Worm (Caenorhabditis elegans) whole organism, dauer: ENCODE data around the gene tofu-7.

Experiments used
- unc-62 ChIP-seq: sonication (generic microtip); optimal IDR thresholded peaks from 2 replicates; lab custom pipeline; 2017; ENCODE audit warnings: missing biosample characterization, missing genetic modification reagents, missing genetic modification characterization

Gene tofu-7

DNA sequence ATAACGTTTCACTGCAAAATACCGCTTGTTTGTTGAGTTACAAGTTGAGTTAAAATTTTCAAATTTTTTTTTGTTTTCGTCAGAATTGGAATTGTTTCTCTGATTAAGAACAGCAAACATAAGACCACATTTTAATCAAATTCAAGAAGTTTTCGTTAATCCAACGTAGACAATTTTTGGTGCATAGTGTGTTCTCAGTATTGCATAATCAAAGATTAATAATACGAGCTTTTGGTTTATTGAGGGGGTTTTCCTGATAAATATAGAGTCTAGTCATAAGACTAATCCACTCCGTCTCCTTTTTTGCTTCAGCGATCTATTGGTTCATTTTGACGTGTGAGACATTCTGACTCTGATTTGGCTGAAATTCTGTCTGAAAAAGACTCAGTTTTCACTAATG is 10.3 kb upstream of the tofu-7 start, which contains the start of gene nhr-9:
nhr-9 (plus strand) TSS at position 307 of the 400 bp plus-strand sequence.
- no peak for TF ChIP-seq unc-62

DNA sequence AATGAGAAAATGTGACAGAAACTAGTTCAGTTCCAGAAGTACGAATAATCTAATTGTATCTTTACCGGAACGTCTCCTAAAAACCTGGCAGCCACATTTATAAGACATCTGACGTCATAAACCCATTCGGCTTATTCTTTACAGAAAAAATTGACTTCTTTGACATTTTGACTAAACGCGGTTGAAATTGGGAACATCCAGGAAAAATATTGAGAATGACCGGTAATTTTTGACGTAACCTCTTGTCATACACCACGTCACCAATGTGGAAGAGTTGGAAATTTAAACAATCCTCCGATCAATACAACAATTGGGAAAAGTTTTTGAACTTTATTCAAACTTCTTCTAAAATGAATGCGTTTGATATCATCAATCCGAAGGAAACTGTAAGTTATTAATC is 6.2 kb upstream of the tofu-7 start, which contains the start of gene ZK418.2:
ZK418.2 (plus strand) TSS at position 301 of the 400 bp plus-strand sequence.
- no peak for TF ChIP-seq unc-62

DNA sequence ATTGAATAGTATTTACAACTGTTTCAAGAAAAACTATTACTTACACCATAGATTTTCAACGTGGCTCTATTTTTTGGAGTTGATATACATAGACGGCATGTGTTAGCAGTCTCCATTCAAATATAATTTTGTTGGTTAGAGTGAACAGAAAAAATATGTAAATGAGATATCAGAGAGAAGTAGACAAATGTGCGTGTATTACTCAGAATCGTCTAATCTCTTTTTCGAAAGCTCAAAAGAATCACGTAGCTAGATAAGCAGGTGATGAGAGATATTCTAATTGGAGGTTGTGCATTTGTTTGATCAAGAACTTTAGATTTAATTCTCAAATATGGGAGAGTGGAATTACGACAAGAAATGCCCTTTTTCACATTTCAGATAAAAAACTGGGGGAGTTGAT is 5.7 kb upstream of the tofu-7 start, which contains the start of gene ZK418.10:
ZK418.10 (minus strand) TSS at position 148 of the 400 bp plus-strand sequence.
- no peak for TF ChIP-seq unc-62

DNA sequence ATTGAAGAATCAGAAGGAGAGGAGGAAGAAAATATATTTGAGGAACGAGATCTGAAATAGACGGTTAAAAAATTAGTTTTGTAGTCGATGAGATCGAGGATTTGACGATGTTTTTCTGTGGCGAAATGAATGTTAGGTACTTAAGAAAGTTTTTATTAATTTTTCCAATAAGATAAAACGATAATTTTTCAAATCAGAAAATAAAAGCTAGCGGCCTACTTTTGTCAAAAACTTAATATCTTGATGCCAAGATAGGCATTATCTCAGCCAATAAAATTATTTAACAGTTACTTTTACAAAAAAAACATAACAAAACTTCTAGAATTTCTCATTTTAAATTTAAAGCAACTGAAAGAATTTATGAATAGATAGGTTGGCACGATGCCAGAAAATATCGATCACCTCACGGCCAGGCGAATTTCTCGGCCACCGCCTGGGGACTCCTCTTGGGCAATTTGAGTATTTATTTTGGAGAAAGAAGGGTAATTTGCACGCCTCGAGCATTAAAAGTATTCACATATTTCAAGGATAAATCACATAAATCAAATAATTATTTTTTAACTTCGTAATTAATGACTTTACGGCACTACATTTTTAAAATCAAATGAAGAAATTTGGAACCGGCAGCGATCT is 3.0 kb upstream of the tofu-7 start, which contains the start of gene fubl-2:
fubl-2 (minus strand) TSS at position 51 of the 633 bp plus-strand sequence.
- TF ChIP-seq unc-62: no peak

DNA sequence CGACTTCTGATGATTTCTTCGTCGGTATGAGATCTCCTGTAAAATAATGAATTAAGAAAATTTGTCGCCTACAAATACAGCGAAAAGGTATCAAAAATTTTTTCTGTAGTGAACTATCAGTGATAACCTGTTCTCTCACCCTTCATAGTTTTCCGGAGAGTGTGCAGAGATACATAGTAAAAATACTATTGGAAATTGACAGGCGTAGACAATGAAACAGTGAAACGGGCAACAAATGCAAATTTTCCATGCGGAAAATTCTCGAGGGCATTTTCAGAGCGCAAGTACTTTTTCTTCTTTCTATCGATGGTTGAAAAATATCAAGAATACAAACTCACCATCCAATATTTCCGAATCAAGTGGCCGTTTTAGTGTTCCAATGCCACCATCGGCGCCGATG is 2.4 kb upstream of the tofu-7 start:
- no peak for TF ChIP-seq unc-62

DNA sequence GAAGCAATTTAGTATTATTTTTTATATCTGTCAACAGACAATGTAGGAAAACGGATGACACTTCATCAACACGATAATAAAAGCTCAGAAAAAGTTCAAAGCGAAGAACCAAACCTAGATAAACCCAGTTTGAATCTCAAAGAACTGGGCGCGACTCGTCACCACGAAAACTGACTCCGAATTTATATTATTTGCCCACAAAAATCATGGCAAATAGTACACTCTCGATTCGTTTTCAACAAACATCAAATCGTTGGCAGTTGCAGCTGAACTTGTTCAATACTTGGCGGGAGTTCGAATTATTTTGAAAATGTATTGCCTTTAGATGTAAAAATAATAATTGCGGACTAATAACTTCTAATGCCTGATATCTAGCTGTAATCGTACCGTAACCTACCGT is 1.7 kb downstream of the tofu-7 start:
- TF ChIP-seq unc-62: no peak

DNA sequence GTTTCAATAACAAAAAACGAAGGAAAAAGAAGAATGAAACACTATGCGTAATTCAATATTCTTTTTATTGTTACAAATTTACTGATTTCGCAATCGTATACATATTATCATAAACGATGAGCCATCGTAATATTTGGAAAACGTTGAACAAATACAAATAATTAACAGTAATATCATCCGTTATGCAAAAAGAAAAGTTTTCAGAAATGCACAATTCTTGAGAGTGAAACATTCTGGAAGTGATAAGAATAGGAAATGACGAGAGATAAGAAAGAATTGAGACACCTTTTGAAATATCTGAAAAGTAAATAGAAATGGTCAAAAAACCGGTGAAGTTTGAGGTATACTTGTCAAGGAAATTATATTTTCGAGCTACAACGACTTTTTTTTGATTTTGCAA is 3.3 kb downstream of the tofu-7 start:
- no peak for TF ChIP-seq unc-62

DNA sequence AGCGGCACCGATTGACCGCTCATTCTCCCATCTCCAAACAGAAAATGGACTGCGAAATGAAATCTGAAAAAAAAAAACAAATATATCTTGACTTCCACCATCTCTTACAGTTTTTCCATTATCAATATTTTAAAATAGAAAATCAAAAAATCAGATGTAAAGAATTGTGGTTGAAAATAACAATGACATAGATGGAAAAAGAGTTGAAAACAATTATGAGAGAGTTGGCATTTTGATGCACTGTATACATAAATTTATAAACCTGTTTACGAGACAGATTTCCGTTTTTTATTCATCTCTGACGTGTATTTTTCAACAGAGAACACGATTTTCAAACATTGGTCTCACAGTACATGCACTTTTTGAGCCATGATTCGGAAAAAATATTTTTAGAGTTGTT is 4.1 kb downstream of the tofu-7 start, which contains the start of gene ZK418.7:
ZK418.7 (minus strand) TSS at position 101 of the 400 bp plus-strand sequence.
- no peak for TF ChIP-seq unc-62

DNA sequence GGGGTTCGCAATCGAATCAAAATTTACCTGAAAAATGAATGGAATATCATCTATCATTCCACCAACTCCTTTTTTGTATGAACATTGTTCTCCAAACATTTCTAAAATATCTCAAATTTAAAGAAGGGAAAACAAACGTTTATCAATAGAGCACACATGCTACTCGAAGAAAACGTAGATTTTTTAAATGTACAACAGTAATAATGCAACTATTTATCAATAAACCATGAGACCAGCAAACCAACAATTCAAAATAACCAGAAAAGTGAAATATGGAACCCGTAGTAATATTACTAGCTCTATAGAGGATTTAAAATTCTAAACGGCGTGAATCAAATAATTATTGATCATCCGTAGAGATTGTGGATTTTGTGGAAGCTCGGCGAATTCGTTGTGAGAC is 6.1 kb downstream of the tofu-7 start, which contains the start of gene ZK418.6:
ZK418.6 (minus strand) TSS at position 101 of the 400 bp plus-strand sequence.
- TF ChIP-seq unc-62: no peak

DNA sequence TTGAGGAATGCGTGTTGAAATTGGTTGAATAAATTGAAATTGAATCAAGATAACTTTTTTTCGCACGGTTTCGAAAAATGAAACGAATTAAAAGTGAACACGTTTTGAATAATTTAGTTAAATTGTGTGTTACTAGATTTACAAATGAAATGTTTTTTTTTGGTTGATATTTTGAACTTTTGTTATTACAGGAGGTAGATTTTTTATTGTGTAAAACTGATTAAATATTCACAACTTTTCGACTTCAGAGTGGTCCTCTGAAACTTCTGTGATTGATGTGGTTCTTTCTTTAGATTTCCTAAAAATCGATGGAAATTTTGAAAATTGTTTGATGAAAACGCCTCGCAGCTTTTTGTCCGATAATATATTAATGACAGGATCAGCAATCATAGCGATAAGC is 8.4 kb downstream of the tofu-7 start, which contains the start of gene ZK418.13:
ZK418.13 (minus strand) TSS at position 101 of the 400 bp plus-strand sequence.
- TF ChIP-seq unc-62: no peak

DNA sequence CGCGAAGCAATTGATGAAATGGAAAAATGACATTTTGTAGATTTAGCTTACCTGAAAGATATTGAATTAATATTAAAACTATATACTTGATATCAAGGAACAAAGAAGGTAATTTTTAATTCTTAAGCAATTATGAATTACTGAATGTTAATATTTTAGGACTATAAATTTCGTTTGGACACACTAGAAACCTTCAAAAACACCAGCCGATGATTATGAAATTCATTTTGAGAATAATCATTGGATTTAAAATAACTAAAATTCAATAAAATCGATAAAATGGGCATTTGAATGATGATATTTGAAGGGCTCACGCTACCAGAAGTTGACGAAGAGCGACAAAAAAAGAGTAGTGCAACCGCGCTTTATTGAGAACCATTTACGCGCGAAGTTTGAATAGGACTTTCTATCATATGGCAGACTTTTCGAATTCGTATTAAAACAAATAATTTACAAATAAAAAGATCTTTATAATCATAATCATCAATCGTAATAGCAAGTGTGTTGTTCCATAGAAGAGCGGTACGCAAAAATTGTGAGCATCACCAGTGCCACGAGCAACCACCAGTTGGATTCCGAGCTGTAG is 10.9 kb downstream of the tofu-7 start, which contains the start of gene ZK418.5:
ZK418.5 (minus strand) TSS at position 51 of the 586 bp plus-strand sequence.
- TF ChIP-seq unc-62: no peak

DNA sequence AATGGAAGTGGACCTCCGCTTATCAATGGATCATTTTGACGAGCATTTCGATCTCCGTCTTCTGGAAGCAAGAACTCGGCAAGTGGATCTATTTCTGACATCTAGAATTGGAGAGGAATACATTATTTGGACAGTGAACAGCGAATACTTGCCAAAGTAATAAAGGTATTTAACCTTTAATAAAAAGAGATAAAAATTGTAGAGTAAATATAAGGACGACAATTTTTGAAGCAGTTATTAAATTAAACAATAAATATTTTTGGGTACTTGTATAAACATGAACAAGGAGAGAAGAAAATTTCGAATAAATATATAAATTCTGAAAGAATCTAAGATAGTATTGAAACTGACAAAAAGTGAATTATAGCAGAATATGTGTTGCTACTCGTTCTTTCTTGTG is 12.4 kb downstream of the tofu-7 start, which contains the start of gene lin-37:
lin-37 (minus strand) TSS at position 101 of the 400 bp plus-strand sequence.
- no peak for TF ChIP-seq unc-62

DNA sequence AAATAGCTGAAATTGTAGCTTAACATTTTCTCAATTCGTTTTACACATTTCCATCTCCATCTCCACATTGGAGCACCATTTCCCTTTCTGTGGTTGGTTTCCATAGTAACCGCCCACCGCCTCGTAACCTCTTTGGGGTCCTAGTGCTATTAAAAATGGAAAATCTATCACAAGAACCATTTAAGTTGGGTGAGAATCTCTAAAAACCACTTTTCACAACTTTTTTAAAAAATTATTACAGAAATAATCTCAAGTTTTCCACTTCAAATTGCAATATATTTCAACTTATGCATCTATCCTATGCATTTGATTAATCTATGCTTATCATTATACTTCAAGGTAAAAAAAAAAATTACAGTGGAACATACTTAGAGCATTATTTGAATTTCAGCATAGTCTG is 14.8 kb downstream of the tofu-7 start, which contains the start of gene tmem-17:
tmem-17 (plus strand) TSS at position 301 of the 400 bp plus-strand sequence.
- no peak for TF ChIP-seq unc-62

DNA sequence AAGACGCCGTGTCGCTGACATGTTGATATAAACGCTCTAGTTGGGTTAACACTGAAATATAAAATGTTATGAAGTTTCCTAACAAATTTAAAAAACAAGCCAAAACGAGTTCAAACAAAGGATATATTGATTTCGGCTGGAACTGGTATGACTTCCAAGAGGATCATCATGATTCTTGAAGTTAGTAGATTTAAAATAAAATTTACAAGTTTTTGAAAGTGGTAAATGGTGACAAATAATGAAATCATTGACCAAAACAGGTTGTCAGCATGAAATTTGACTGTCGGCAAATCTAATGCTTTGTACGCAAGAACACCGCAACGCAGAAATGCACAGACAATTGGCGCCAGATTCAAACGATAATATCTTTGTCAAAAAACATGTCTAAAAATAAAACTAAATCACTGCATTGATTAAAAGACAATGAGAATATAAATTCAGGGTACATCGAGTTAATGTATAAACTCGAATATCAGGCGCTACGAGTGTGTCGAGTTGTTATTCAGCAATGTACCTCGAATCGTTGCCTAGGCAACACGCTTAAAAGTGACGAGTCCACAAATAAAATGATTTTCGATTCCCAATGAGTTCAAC is 16.2 kb downstream of the tofu-7 start, which contains the start of the genes ubc-18 and R01H2.8:
ubc-18 (minus strand) TSS at position 51 of the 594 bp plus-strand sequence.
R01H2.8 (plus strand) TSS at position 544 of the 594 bp plus-strand sequence.
- no peak for TF ChIP-seq unc-62

DNA sequence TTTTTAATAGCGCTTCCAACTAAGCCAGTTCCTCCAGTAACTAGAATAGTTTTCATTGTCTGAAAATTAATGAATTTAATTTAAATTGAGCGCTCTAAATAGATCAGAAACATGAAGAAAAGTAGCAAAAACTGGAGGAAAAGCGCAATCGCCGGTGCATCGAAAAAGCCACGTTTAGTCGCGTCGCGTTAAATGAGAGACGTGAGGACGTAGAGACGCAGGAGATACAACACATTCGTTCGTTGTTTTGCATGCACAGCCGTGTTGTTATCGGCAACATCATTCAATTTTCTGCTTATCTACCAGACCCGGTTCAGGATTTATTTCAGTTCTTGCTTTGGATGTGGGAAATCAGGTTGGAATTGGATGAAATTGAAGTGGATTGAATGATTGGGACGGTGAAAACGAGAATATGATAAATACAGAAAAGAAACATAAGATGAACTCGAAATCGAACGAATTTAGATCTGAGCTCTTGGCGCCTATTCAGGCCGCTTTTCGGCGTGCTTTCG is 17.4 kb downstream of the tofu-7 start, which contains the start of gene ger-1:
ger-1 (minus strand) TSS at position 93 of the 512 bp plus-strand sequence.
- TF ChIP-seq unc-62: no peak

DNA sequence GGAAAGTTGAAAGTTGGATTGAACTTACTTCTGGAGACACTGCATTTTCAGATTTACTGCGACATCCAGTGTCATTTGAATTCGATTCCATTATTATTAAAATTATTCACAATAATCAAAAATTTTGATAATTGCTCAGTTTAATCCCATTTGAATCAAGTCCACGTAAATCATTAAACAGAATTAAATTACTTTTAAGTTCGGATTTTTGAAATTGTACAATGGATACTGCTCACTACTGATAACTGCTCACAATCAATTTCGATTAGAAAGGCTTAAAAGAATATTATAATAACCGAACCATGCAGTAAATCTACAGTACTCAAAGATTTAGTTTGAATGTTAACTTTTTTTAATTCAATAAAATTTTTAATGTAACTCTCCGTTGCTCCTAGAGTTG is 20.6 kb downstream of the tofu-7 start, which contains the start of gene R01H2.4:
R01H2.4 (minus strand) TSS at position 101 of the 400 bp plus-strand sequence.
- no peak for TF ChIP-seq unc-62
